Fruit fly (Drosophila melanogaster): ENCODE data around the gene rod.

Gene rod

DNA sequence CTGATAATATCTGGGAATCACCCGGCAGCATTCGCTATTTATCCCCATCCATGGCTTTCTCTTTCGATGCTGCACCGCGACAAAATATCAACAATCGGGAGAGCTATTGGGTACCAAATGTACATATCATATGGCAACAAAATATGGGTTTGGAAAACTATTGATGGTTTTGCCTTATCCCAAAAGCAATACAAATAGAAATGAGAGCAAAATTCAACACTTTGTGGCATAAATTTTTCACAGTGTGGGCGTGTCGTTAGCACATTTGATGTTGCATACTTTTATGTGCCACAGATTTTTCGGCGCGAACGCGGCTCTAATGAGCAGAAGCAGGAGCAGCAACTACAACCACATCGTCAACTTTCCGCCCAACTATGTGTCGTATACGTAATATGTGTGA is 51.6 kb downstream of the rod start (continued):
- TF ChIP-seq twi (tag; optimal IDR thresholded peaks at IDR 0.05) (no peak), lmd (GFP tag; IDR thresholded peaks at IDR 0.05) (peak; percentile 44), seq (GFP tag; IDR thresholded peaks at IDR 0.05) (0 out of 2 replicates have a peak, but pooled peaks have one; percentile 9), wdn (GFP tag; IDR thresholded peaks at IDR 0.05) (peak; percentile 20; the same call in 1 of the 2 replicates), Camta (GFP tag; optimal IDR thresholded peaks at IDR 0.05) (no peak), sc (optimal IDR thresholded peaks at IDR 0.05) (no peak), sc (GFP tag; optimal IDR thresholded peaks at IDR 0.05) (no peak), CTCF (GFP tag; optimal IDR thresholded peaks at IDR 0.05) (no peak), sob (GFP tag; IDR thresholded peaks at IDR 0.05) (no peak; the same call in 1 of the 2 replicates), CG13775 (GFP tag; optimal IDR thresholded peaks at IDR 0.05) (no peak), tap (tag; optimal IDR thresholded peaks at IDR 0.05) (no peak), Lhr (GFP tag; optimal IDR thresholded peaks at IDR 0.05) (no peak), Hsf (GFP tag; optimal IDR thresholded peaks at IDR 0.05) (peak; percentile 22), vnd (GFP tag; IDR thresholded peaks at IDR 0.05; ENCODE audit: partially characterized antibody) (no peak), CG2712 (tag; optimal IDR thresholded peaks at IDR 0.05) (peak; percentile 5), fd64A (GFP tag; optimal IDR thresholded peaks at IDR 0.05) (no peak), E2f2 (GFP tag; IDR thresholded peaks at IDR 0.05) (no peak), mld (GFP tag; IDR thresholded peaks at IDR 0.05; ENCODE audit: partially characterized antibody) (no peak), CG10431 (GFP tag; optimal IDR thresholded peaks at IDR 0.05) (no peak), Nf-YC (tag; optimal IDR thresholded peaks at IDR 0.05) (no peak), emc (GFP tag; optimal IDR thresholded peaks at IDR 0.05) (no peak), Spps (tag; optimal IDR thresholded peaks at IDR 0.05) (no peak), unpg (GFP tag; optimal IDR thresholded peaks at IDR 0.05) (peak; percentile 27), CG32767 (GFP tag; IDR thresholded peaks at IDR 0.05) (no peak), CG18262 (tag; optimal IDR thresholded peaks at IDR 0.05) (no peak), cas (GFP tag; IDR thresholded peaks at IDR 0.05) (no peak), vvl (GFP tag; IDR thresholded peaks at IDR 0.05) (no peak), CG8089 (GFP tag; optimal IDR thresholded peaks at IDR 0.05) (no peak), Lpt (GFP tag; optimal IDR thresholded peaks at IDR 0.05) (no peak), Ravus (GFP tag; IDR thresholded peaks at IDR 0.05) (no peak), ssp (GFP tag; IDR thresholded peaks at IDR 0.05) (no peak), CG2116 (GFP tag; optimal IDR thresholded peaks at IDR 0.05) (no peak), lab (GFP tag; optimal IDR thresholded peaks at IDR 0.05) (peak; percentile 47), dpn (GFP tag; optimal IDR thresholded peaks at IDR 0.05) (peak in 1 of 2 experiments; percentile 36), slbo (GFP tag; IDR thresholded peaks at IDR 0.05) (peak; percentile 35; the same call in 1 of the 2 replicates), mam (GFP tag; optimal IDR thresholded peaks at IDR 0.05) (peak; percentile 9), CG34422 (GFP tag; IDR thresholded peaks at IDR 0.05) (no peak), CG1024 (GFP tag; IDR thresholded peaks at IDR 0.05) (no peak), insv (GFP tag; optimal IDR thresholded peaks at IDR 0.05) (no peak), CG17385 (GFP tag; optimal IDR thresholded peaks at IDR 0.05) (no peak), knrl (GFP tag; IDR thresholded peaks at IDR 0.05; ENCODE audit: partially characterized antibody) (no peak), Fer2 (tag; optimal IDR thresholded peaks at IDR 0.05) (no peak), Xbp1 (GFP tag; optimal IDR thresholded peaks at IDR 0.05) (peak; percentile 33), D19A (tag; optimal IDR thresholded peaks at IDR 0.05) (no peak), Dfd (GFP tag; optimal IDR thresholded peaks at IDR 0.05) (no peak), Bteb2 (GFP tag; optimal IDR thresholded peaks at IDR 0.05) (no peak), Antp (GFP tag; optimal IDR thresholded peaks at IDR 0.05) (peak; percentile 7), CG14860 (GFP tag; IDR thresholded peaks at IDR 0.05; ENCODE audit: partially characterized antibody) (no peak), Aef1 (GFP tag; IDR thresholded peaks at IDR 0.05) (no peak), Ets97D (GFP tag; optimal IDR thresholded peaks at IDR 0.05) (no peak), CG9609 (GFP tag; optimal IDR thresholded peaks at IDR 0.05) (no peak), CG7839 (tag; optimal IDR thresholded peaks at IDR 0.05) (peak; percentile 19), cwo (GFP tag; optimal IDR thresholded peaks at IDR 0.05) (peak; percentile 4)

Data from whole organism, embryonic.